Fruit fly (Drosophila melanogaster) whole organism, embryonic: ENCODE data around the gene CNMa.

Experiments used
- ATbp ChIP-seq: fragments of 200-800 bp; sonication (Bioruptor generic); optimal IDR thresholded peaks from 2 replicates; lab custom pipeline; 2017; ENCODE audit warnings: missing biosample characterization, mild to moderate bottlenecking, missing genetic modification characterization, missing genetic modification reagents
- CG10209 ChIP-seq: fragments of 200-800 bp; sonication (Bioruptor generic); optimal IDR thresholded peaks from 3 replicates; lab custom pipeline; 2017; ENCODE audit warnings: missing biosample characterization, mild to moderate bottlenecking, missing genetic modification characterization, missing genetic modification reagents
- CG10959 ChIP-seq: fragments of 200-800 bp; sonication (Bioruptor generic); IDR thresholded peaks from 2 replicates; pipeline ENCODE4 v1.3.6; 2022; ENCODE audit warnings: missing biosample characterization, missing genetic modification characterization
- CG11247 ChIP-seq: fragments of 200-800 bp; sonication (Bioruptor generic); IDR thresholded peaks from 2 replicates; pipeline ENCODE4 v1.3.6; 2022; ENCODE audit warnings: missing biosample characterization, missing genetic modification characterization
- CG11560 ChIP-seq: fragments of 200-800 bp; sonication (Bioruptor generic); IDR thresholded peaks from 3 replicates; pipeline ENCODE4 v1.3.6; 2022; ENCODE audit warnings: missing biosample characterization, missing genetic modification characterization
- CG11696 ChIP-seq: fragments of 200-800 bp; sonication (Bioruptor generic); IDR thresholded peaks from 2 replicates; pipeline ENCODE4 v1.3.6; 2022; ENCODE audit warnings: missing biosample characterization, missing genetic modification characterization
- CG12104 ChIP-seq: fragments of 200-800 bp; sonication (Bioruptor generic); optimal IDR thresholded peaks from 3 replicates; lab custom pipeline; 2016; ENCODE audit warnings: missing biosample characterization, missing genetic modification characterization
- CG12659 ChIP-seq: fragments of 200-800 bp; sonication (Bioruptor generic); optimal IDR thresholded peaks from 3 replicates; lab custom pipeline; 2017; ENCODE audit warnings: mild to moderate bottlenecking, missing biosample characterization, missing genetic modification reagents, missing genetic modification characterization
- CG13775 ChIP-seq: fragments of 200-800 bp; sonication (Bioruptor generic); optimal IDR thresholded peaks from 3 replicates; lab custom pipeline; 2017; ENCODE audit warnings: missing biosample characterization, mild to moderate bottlenecking, missing genetic modification characterization
- CG14860 ChIP-seq: fragments of 200-800 bp; sonication (Bioruptor generic); IDR thresholded peaks from 3 replicates; pipeline ENCODE4 v1.3.6; 2022; ENCODE audit warnings: missing biosample characterization, missing genetic modification characterization; ENCODE audit not compliant: partially characterized antibody
- CG1603 ChIP-seq: fragments of 200-800 bp; sonication (Bioruptor generic); optimal IDR thresholded peaks from 2 replicates; lab custom pipeline; 2019; ENCODE audit warnings: missing biosample characterization, mild to moderate bottlenecking, missing genetic modification characterization, moderate library complexity
- CG16815 ChIP-seq: fragments of 200-800 bp; sonication (Bioruptor generic); optimal IDR thresholded peaks from 3 replicates; lab custom pipeline; 2017; ENCODE audit warnings: missing biosample characterization, mild to moderate bottlenecking, missing genetic modification characterization
- CG17359 ChIP-seq: fragments of 200-800 bp; sonication (Bioruptor generic); optimal IDR thresholded peaks from 3 replicates; lab custom pipeline; 2018; ENCODE audit warnings: missing biosample characterization, mild to moderate bottlenecking, missing genetic modification characterization, moderate library complexity
- CG17912 ChIP-seq: fragments of 200-800 bp; sonication (Bioruptor generic); optimal IDR thresholded peaks from 2 replicates; lab custom pipeline; 2018; ENCODE audit warnings: missing biosample characterization, mild to moderate bottlenecking, missing genetic modification characterization
- CG2129 ChIP-seq: fragments of 200-800 bp; sonication (Bioruptor generic); IDR thresholded peaks from 2 replicates; pipeline ENCODE4 v1.3.6; 2022; ENCODE audit warnings: missing biosample characterization, missing genetic modification characterization; ENCODE audit not compliant: partially characterized antibody
- CG33213 ChIP-seq: fragments of 200-800 bp; sonication (Bioruptor generic); optimal IDR thresholded peaks from 3 replicates; lab custom pipeline; 2016; ENCODE audit warnings: missing biosample characterization, missing genetic modification characterization
- CG7271 ChIP-seq: fragments of 200-800 bp; sonication (Bioruptor generic); optimal IDR thresholded peaks from 2 replicates; lab custom pipeline; 2018; ENCODE audit warnings: missing biosample characterization, mild to moderate bottlenecking, missing genetic modification characterization, moderate library complexity
- CG7745 ChIP-seq: fragments of 200-800 bp; sonication (Bioruptor generic); optimal IDR thresholded peaks from 2 replicates; lab custom pipeline; 2018; ENCODE audit warnings: missing biosample characterization, mild to moderate bottlenecking, missing genetic modification characterization, moderate library complexity
- CG7928 ChIP-seq: fragments of 200-800 bp; sonication (Bioruptor generic); optimal IDR thresholded peaks from 2 replicates; lab custom pipeline; 2017; ENCODE audit warnings: missing biosample characterization, mild to moderate bottlenecking, missing genetic modification characterization
- CG9817 ChIP-seq: fragments of 200-800 bp; sonication (Bioruptor generic); optimal IDR thresholded peaks from 2 replicates; lab custom pipeline; 2018; ENCODE audit warnings: missing biosample characterization, mild to moderate bottlenecking, missing genetic modification characterization, moderate library complexity
- E2f2 ChIP-seq: fragments of 200-800 bp; sonication (Bioruptor generic); IDR thresholded peaks from 2 replicates; pipeline ENCODE4 v1.3.6; 2022; ENCODE audit warnings: missing biosample characterization, missing genetic modification characterization
- HLHmδ ChIP-seq: fragments of 200-800 bp; sonication (Bioruptor generic); optimal IDR thresholded peaks from 2 replicates; lab custom pipeline; 2018; ENCODE audit warnings: missing biosample characterization, mild to moderate bottlenecking, missing genetic modification characterization, moderate library complexity
- Hey ChIP-seq: fragments of 200-800 bp; sonication (Bioruptor generic); optimal IDR thresholded peaks from 3 replicates; lab custom pipeline; 2018; ENCODE audit warnings: missing biosample characterization, mild to moderate bottlenecking, missing genetic modification characterization
- Hr39 ChIP-seq: fragments of >200 bp; optimal IDR thresholded peaks from 2 replicates; lab custom pipeline; 2017
- Hsf ChIP-seq: fragments of 200-800 bp; sonication (Bioruptor generic); optimal IDR thresholded peaks from 3 replicates; lab custom pipeline; 2016; ENCODE audit warnings: missing biosample characterization, missing genetic modification characterization
- Mes4 ChIP-seq: fragments of 200-800 bp; sonication (Bioruptor generic); optimal IDR thresholded peaks from 2 replicates; lab custom pipeline; 2016; ENCODE audit warnings: missing biosample characterization, missing genetic modification characterization
- NC2α ChIP-seq: fragments of 200-800 bp; sonication (Bioruptor generic); optimal IDR thresholded peaks from 2 replicates; lab custom pipeline; 2016; ENCODE audit warnings: missing biosample characterization, missing genetic modification characterization
- Neu2 ChIP-seq: fragments of 200-800 bp; sonication (Bioruptor generic); optimal IDR thresholded peaks from 3 replicates; lab custom pipeline; 2016; ENCODE audit warnings: missing biosample characterization, missing genetic modification characterization, borderline replicate concordance
- Nf-YA ChIP-seq: fragments of 200-800 bp; sonication (Bioruptor generic); IDR thresholded peaks from 2 replicates; pipeline ENCODE4 v1.3.6; 2022; ENCODE audit warnings: missing biosample characterization, missing genetic modification characterization
- Pdp1 ChIP-seq, 2 experiments: fragments of 200-800 bp; sonication (Bioruptor generic); optimal IDR thresholded peaks; 3 replicates each; lab custom pipeline; 2016; ENCODE audit warnings: missing biosample characterization in 2 of 2, missing genetic modification characterization in 2 of 2, mild to moderate bottlenecking in 1 of 2, moderate library complexity in 1 of 2
- Rx ChIP-seq: fragments of 200-800 bp; sonication (Bioruptor generic); IDR thresholded peaks from 2 replicates; pipeline ENCODE4 v1.3.6; 2022; ENCODE audit warnings: missing biosample characterization, missing genetic modification characterization
- Sox100B ChIP-seq: fragments of 200-800 bp; sonication (Bioruptor generic); optimal IDR thresholded peaks from 3 replicates; lab custom pipeline; 2018; ENCODE audit warnings: missing biosample characterization, mild to moderate bottlenecking, missing genetic modification characterization
- Sry-β ChIP-seq: fragments of 200-800 bp; sonication (Bioruptor generic); optimal IDR thresholded peaks from 2 replicates; lab custom pipeline; 2018; ENCODE audit warnings: missing biosample characterization, mild to moderate bottlenecking, missing genetic modification characterization, moderate library complexity
- abd-A ChIP-seq: fragments of 200-800 bp; sonication (Bioruptor generic); optimal IDR thresholded peaks from 3 replicates; lab custom pipeline; 2019; ENCODE audit warnings: missing biosample characterization, mild to moderate bottlenecking, missing genetic modification characterization, moderate library complexity
- ap ChIP-seq: fragments of 200-800 bp; sonication (Bioruptor generic); IDR thresholded peaks from 2 replicates; pipeline ENCODE4 v1.3.6; 2022; ENCODE audit warnings: missing biosample characterization, missing genetic modification characterization
- dm ChIP-seq: fragments of 200-800 bp; sonication (Bioruptor generic); optimal IDR thresholded peaks from 3 replicates; lab custom pipeline; 2016; ENCODE audit warnings: missing biosample characterization, missing genetic modification characterization
- ewg ChIP-seq: fragments of 200-800 bp; sonication (Bioruptor generic); optimal IDR thresholded peaks from 3 replicates; lab custom pipeline; 2017; ENCODE audit warnings: mild to moderate bottlenecking, missing biosample characterization, missing genetic modification reagents, missing genetic modification characterization
- fu2 ChIP-seq: fragments of 200-800 bp; sonication (Bioruptor generic); optimal IDR thresholded peaks from 2 replicates; lab custom pipeline; 2016; ENCODE audit warnings: missing biosample characterization, missing genetic modification characterization
- hbn ChIP-seq: fragments of 200-800 bp; sonication (Bioruptor generic); IDR thresholded peaks from 2 replicates; pipeline ENCODE4 v1.3.6; 2022; ENCODE audit warnings: missing biosample characterization, missing genetic modification characterization; ENCODE audit not compliant: partially characterized antibody
- kah ChIP-seq: fragments of 200-800 bp; sonication (Bioruptor generic); optimal IDR thresholded peaks from 2 replicates; lab custom pipeline; 2018; ENCODE audit warnings: missing biosample characterization, mild to moderate bottlenecking, missing genetic modification characterization
- klu ChIP-seq: fragments of 200-800 bp; sonication (Bioruptor generic); IDR thresholded peaks from 2 replicates; pipeline ENCODE4 v1.3.6; 2022; ENCODE audit warnings: missing biosample characterization, missing genetic modification characterization
- lab ChIP-seq: fragments of 200-800 bp; sonication (Bioruptor generic); optimal IDR thresholded peaks from 3 replicates; lab custom pipeline; 2017; ENCODE audit warnings: missing biosample characterization, missing genetic modification characterization, mild to moderate bottlenecking, moderate library complexity, missing genetic modification reagents
- lbe ChIP-seq: fragments of 200-800 bp; sonication (Bioruptor generic); optimal IDR thresholded peaks from 2 replicates; lab custom pipeline; 2016; ENCODE audit warnings: missing biosample characterization, mild to moderate bottlenecking, missing genetic modification characterization
- oc ChIP-seq: fragments of 200-800 bp; sonication (Bioruptor generic); optimal IDR thresholded peaks from 2 replicates; lab custom pipeline; 2018; ENCODE audit warnings: missing biosample characterization, mild to moderate bottlenecking, missing genetic modification characterization, moderate library complexity
- odd ChIP-seq: fragments of 200-800 bp; sonication (Bioruptor generic); optimal IDR thresholded peaks from 2 replicates; lab custom pipeline; 2017; ENCODE audit warnings: missing biosample characterization, mild to moderate bottlenecking, missing genetic modification characterization
- pfk ChIP-seq: fragments of 200-800 bp; sonication (Bioruptor generic); optimal IDR thresholded peaks from 2 replicates; lab custom pipeline; 2018; ENCODE audit warnings: missing biosample characterization, mild to moderate bottlenecking, missing genetic modification characterization, moderate library complexity
- pros ChIP-seq: fragments of 200-800 bp; sonication (Bioruptor generic); optimal IDR thresholded peaks from 3 replicates; lab custom pipeline; 2019; ENCODE audit warnings: missing biosample characterization, mild to moderate bottlenecking, missing genetic modification characterization, moderate library complexity
- sim ChIP-seq: fragments of 200-800 bp; sonication (Bioruptor generic); IDR thresholded peaks from 2 replicates; pipeline ENCODE4 v1.3.6; 2022; ENCODE audit warnings: missing biosample characterization, missing genetic modification characterization
- slou ChIP-seq: fragments of 200-800 bp; sonication (Bioruptor generic); optimal IDR thresholded peaks from 3 replicates; lab custom pipeline; 2016; ENCODE audit warnings: missing biosample characterization, missing genetic modification characterization
- toy ChIP-seq: fragments of 200-800 bp; sonication (Bioruptor generic); IDR thresholded peaks from 2 replicates; pipeline ENCODE4 v1.3.6; 2022; ENCODE audit warnings: missing biosample characterization, missing genetic modification characterization
- unc-4 ChIP-seq: fragments of 200-800 bp; sonication (Bioruptor generic); IDR thresholded peaks from 2 replicates; pipeline ENCODE4 v1.3.6; 2022; ENCODE audit warnings: missing biosample characterization, missing genetic modification characterization; ENCODE audit not compliant: partially characterized antibody

The CNMa gene

DNA sequence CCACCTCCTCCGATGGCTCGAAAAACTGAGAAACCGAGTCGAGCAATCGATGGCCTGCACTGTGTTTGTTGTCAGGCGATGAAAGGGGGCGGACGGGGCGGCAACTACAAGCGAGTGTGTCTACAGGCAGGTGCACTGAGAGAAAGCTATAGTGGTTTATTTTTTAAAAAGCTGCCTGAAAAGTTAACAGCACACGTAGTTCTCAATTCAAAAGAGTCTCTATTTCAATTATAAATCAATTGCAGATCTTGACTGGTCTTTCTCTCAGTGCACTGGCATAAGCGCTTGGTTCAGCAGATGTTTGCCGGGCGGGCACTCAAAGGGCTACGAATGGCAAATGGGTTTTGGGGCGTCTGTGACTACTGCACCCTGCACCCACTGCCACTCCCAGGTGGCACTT is 25.3 kb upstream of the CNMa start (continued):
- TF ChIP-seq CG12659 (GFP tag; lab: Kevin White, UChicago) (no peak), HLHmδ (no peak), sim (GFP tag; lab: Robert Waterston, UW) (no peak), lbe (GFP tag; lab: Kevin White, UChicago) (no peak), CG17359 (peak; percentile 51), CG33213 (GFP tag; lab: Kevin White, UChicago) (no peak), fu2 (GFP tag; lab: Kevin White, UChicago) (no peak), NC2α (GFP tag; lab: Kevin White, UChicago) (no peak), CG17912 (GFP tag; lab: Kevin White, UChicago) (no peak), Hey (tag; lab: Kevin White, UChicago) (no peak), CG14860 (GFP tag; lab: Robert Waterston, UW) (no peak), Mes4 (GFP tag; lab: Kevin White, UChicago) (no peak), CG7745 (no peak), pfk (GFP tag; lab: Kevin White, UChicago) (no peak), Sry-β (GFP tag; lab: Kevin White, UChicago) (no peak), CG11696 (GFP tag; lab: Robert Waterston, UW) (peak; percentile 63; the same call in 1 of the 2 replicates), Hsf (GFP tag; lab: Kevin White, UChicago) (no peak), CG10959 (GFP tag; lab: Robert Waterston, UW) (no peak), CG2129 (GFP tag; lab: Robert Waterston, UW) (no peak), kah (GFP tag; lab: Kevin White, UChicago) (no peak), toy (GFP tag; lab: Robert Waterston, UW) (peak; percentile 6; the same call in 1 of the 2 replicates), CG7271 (no peak), dm (no peak), oc (tag; lab: Kevin White, UChicago) (no peak), E2f2 (GFP tag; lab: Robert Waterston, UW) (peak; percentile 14; the same call in 1 of the 2 replicates), abd-A (tag; lab: Kevin White, UChicago) (no peak), CG7928 (GFP tag; lab: Kevin White, UChicago) (no peak), unc-4 (GFP tag; lab: Robert Waterston, UW) (no peak), Pdp1 (GFP tag; optimal IDR thresholded peaks at IDR 0.05; lab: Kevin White, UChicago) (peak; percentile 11 to 24), odd (no peak), CG9817 (no peak), hbn (GFP tag; lab: Robert Waterston, UW) (no peak), slou (GFP tag; lab: Kevin White, UChicago) (no peak), pros (no peak), Rx (0 out of 2 replicates have a peak, but pooled peaks have one; percentile 49), ap (GFP tag; lab: Robert Waterston, UW) (no peak), CG12104 (no peak), CG11247 (GFP tag; lab: Robert Waterston, UW) (peak; percentile 62; the same call in 1 of the 2 replicates), ATbp (GFP tag; lab: Kevin White, UChicago) (no peak), Sox100B (GFP tag; lab: Kevin White, UChicago) (no peak), CG13775 (no peak), CG1603 (tag; lab: Kevin White, UChicago) (peak; percentile 13), Nf-YA (GFP tag; lab: Robert Waterston, UW) (peak; percentile 54), ewg (no peak), CG10209 (GFP tag; lab: Kevin White, UChicago) (no peak), lab (GFP tag; lab: Kevin White, UChicago) (peak; percentile 66), klu (GFP tag; lab: Robert Waterston, UW) (peak; percentile 44; the same call in 1 of the 2 replicates), Hr39 (lab: Kevin White, UChicago) (no peak), CG11560 (tag; lab: Robert Waterston, UW) (no peak), Neu2 (GFP tag; lab: Kevin White, UChicago) (no peak), CG16815 (GFP tag; lab: Kevin White, UChicago) (no peak)
